In the genomic region with DNA sequence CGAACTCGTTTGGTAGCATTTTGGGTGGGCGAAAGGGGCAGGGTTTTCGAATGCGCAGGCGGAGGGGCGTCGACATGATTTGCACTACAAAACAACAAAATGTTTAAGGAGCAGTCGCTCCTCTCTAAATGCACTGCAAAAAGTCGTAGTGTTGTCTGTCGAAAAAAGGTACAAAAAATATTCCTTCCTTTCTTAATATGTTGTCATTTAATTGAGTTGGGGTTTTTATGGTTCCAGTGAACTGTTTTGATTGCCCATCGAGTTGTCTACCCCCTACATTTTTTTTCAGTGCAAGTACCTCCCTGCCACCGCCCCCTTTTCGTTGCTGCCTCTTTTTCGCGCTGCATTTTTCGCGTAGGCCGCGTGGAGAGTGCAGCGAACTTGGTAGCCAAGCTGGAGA, we compare ENCODE assay signal across 3 fruit fly cellular contexts.
TF ChIP-seq lines count a peak whose summit lies in the region.

No protein-coding gene starts in this region.

TF ChIP-seq in whole organism, embryonic, 481 proteins besides CTCF, POLR2A, EP300 and RAD21 (continued from another document):
- TF ChIP-seq prd (optimal IDR thresholded peaks at IDR 0.05; lab: Kevin White, UChicago) = no peak
- TF ChIP-seq prd (GFP tag; IDR thresholded peaks at IDR 0.05; lab: Robert Waterston, UW) = 0 out of 3 replicates have a peak, but pooled peaks have one; percentile 11
- TF ChIP-seq hkb (optimal IDR thresholded peaks at IDR 0.05; lab: Kevin White, UChicago) = no peak
- no peak for TF ChIP-seq hkb (GFP tag; IDR thresholded peaks at IDR 0.05; lab: Robert Waterston, UW)
- TF ChIP-seq sd (tag; optimal IDR thresholded peaks at IDR 0.05; lab: Kevin White, UChicago) = no peak
- TF ChIP-seq Ets65A (GFP tag; lab: Kevin White, UChicago) = peak; percentile 19
- no peak for TF ChIP-seq CG4617 (GFP tag; optimal IDR thresholded peaks at IDR 0.05; lab: Kevin White, UChicago; ENCODE audit: borderline replicate concordance)
- no peak for TF ChIP-seq lilli (GFP tag; optimal IDR thresholded peaks at IDR 0.05; lab: Kevin White, UChicago)
- peak; percentile 20 for TF ChIP-seq phol (tag; optimal IDR thresholded peaks at IDR 0.05; lab: Kevin White, UChicago)
- TF ChIP-seq CG34224 (GFP tag; IDR thresholded peaks at IDR 0.05; lab: Robert Waterston, UW; ENCODE audit: partially characterized antibody) = no peak
- TF ChIP-seq Doc2 (GFP tag; IDR thresholded peaks at IDR 0.05; lab: Robert Waterston, UW) = no peak
- no peak for TF ChIP-seq zen (tag; optimal IDR thresholded peaks at IDR 0.05; lab: Kevin White, UChicago)
- TF ChIP-seq nom (GFP tag; optimal IDR thresholded peaks at IDR 0.05; lab: Kevin White, UChicago) = peak; percentile 94
- TF ChIP-seq Hand (GFP tag; optimal IDR thresholded peaks at IDR 0.05; lab: Kevin White, UChicago) = no peak
- TF ChIP-seq kay (GFP tag; optimal IDR thresholded peaks at IDR 0.05; lab: Kevin White, UChicago) = no peak
- TF ChIP-seq CG6175 (GFP tag; IDR thresholded peaks at IDR 0.05; lab: Robert Waterston, UW) = no peak
- TF ChIP-seq HLHmδ (GFP tag; optimal IDR thresholded peaks at IDR 0.05; lab: Kevin White, UChicago) = no peak
- TF ChIP-seq Xrp1 (GFP tag; IDR thresholded peaks at IDR 0.05; lab: Robert Waterston, UW) = no peak
- no peak for TF ChIP-seq CG4282 (GFP tag; optimal IDR thresholded peaks at IDR 0.05; lab: Kevin White, UChicago)
- no peak for TF ChIP-seq Bdp1 (GFP tag; optimal IDR thresholded peaks at IDR 0.05; lab: Kevin White, UChicago)
- TF ChIP-seq Sox102F (GFP tag; optimal IDR thresholded peaks at IDR 0.05; lab: Kevin White, UChicago) = peak; percentile 10
- TF ChIP-seq CG10147 (GFP tag; optimal IDR thresholded peaks at IDR 0.05; lab: Kevin White, UChicago) = no peak
- no peak for TF ChIP-seq CG7745 (tag; optimal IDR thresholded peaks at IDR 0.05; lab: Kevin White, UChicago)
- no peak for TF ChIP-seq Myb (GFP tag; optimal IDR thresholded peaks at IDR 0.05; lab: Kevin White, UChicago)
- TF ChIP-seq amos (GFP tag; IDR thresholded peaks at IDR 0.05; lab: Robert Waterston, UW; ENCODE audit: partially characterized antibody) = no peak
- no peak for TF ChIP-seq CG17829 (tag; optimal IDR thresholded peaks at IDR 0.05; lab: Kevin White, UChicago)

TF ChIP-seq in whole organism, prepupa, 60 proteins besides CTCF, POLR2A, EP300 and RAD21 (continued from another document):
- TF ChIP-seq CG7368 (GFP tag; optimal IDR thresholded peaks at IDR 0.05; lab: Kevin White, UChicago) (peak; percentile 88), CG6808 (GFP tag; optimal IDR thresholded peaks at IDR 0.05; lab: Kevin White, UChicago) (peak; percentile 93), Sox14 (GFP tag; optimal IDR thresholded peaks at IDR 0.05; lab: Kevin White, UChicago) (peak; percentile 96), Eip93F (GFP tag; optimal IDR thresholded peaks at IDR 0.05; lab: Kevin White, UChicago) (peak; percentile 64), Hr39 (GFP tag; optimal IDR thresholded peaks at IDR 0.05; lab: Kevin White, UChicago) (peak; percentile 96), CG10669 (GFP tag; optimal IDR thresholded peaks at IDR 0.05; lab: Kevin White, UChicago) (peak; percentile 94), Eip75B (GFP tag; optimal IDR thresholded peaks at IDR 0.05; lab: Kevin White, UChicago) (peak; percentile 94), CG6276 (GFP tag; optimal IDR thresholded peaks at IDR 0.05; lab: Kevin White, UChicago) (peak; percentile 94), achi (GFP tag; optimal IDR thresholded peaks at IDR 0.05; lab: Kevin White, UChicago) (peak; percentile 93), Met (GFP tag; optimal IDR thresholded peaks at IDR 0.05; lab: Kevin White, UChicago) (peak; percentile 95), CG10631 (GFP tag; optimal IDR thresholded peaks at IDR 0.05; lab: Kevin White, UChicago) (peak; percentile 95), Smox (GFP tag; optimal IDR thresholded peaks at IDR 0.05; lab: Kevin White, UChicago) (peak; percentile 93), CG9139 (GFP tag; optimal IDR thresholded peaks at IDR 0.05; lab: Kevin White, UChicago) (peak; percentile 92), pdm3 (GFP tag; optimal IDR thresholded peaks at IDR 0.05; lab: Kevin White, UChicago) (peak; percentile 95), dac (GFP tag; optimal IDR thresholded peaks at IDR 0.05; lab: Kevin White, UChicago) (peak; percentile 95), CG6792 (GFP tag; optimal IDR thresholded peaks at IDR 0.05; lab: Kevin White, UChicago) (peak; percentile 95), net (GFP tag; optimal IDR thresholded peaks at IDR 0.05; lab: Kevin White, UChicago) (peak; percentile 94), spab (GFP tag; optimal IDR thresholded peaks at IDR 0.05; lab: Kevin White, UChicago) (peak; percentile 91), vri (GFP tag; optimal IDR thresholded peaks at IDR 0.05; lab: Kevin White, UChicago) (peak; percentile 91), Hr4 (GFP tag; optimal IDR thresholded peaks at IDR 0.05; lab: Kevin White, UChicago) (peak; percentile 94), svp (GFP tag; lab: Kevin White, UChicago) (peak; percentile 97), Ets21C (GFP tag; optimal IDR thresholded peaks at IDR 0.05; lab: Kevin White, UChicago) (peak; percentile 91), CG11902 (GFP tag; optimal IDR thresholded peaks at IDR 0.05; lab: Kevin White, UChicago) (peak; percentile 91), CG8319 (GFP tag; optimal IDR thresholded peaks at IDR 0.05; lab: Kevin White, UChicago) (peak; percentile 89), CG31627 (GFP tag; optimal IDR thresholded peaks at IDR 0.05; lab: Kevin White, UChicago) (peak; percentile 94), ss (GFP tag; optimal IDR thresholded peaks at IDR 0.05; lab: Kevin White, UChicago) (peak; percentile 96), Eip78C (GFP tag; lab: Kevin White, UChicago) (peak; percentile 98), CG11762 (GFP tag; optimal IDR thresholded peaks at IDR 0.05; lab: Kevin White, UChicago; ENCODE audit: insufficient read depth) (peak; percentile 88), CG6163 (GFP tag; IDR thresholded peaks at IDR 0.05; lab: Robert Waterston, UW) (peak; percentile 96), CG15336 (GFP tag; IDR thresholded peaks at IDR 0.05; lab: Robert Waterston, UW) (peak; percentile 93), CG8119 (GFP tag; IDR thresholded peaks at IDR 0.05; lab: Robert Waterston, UW) (peak; percentile 93), Sox15 (GFP tag; optimal IDR thresholded peaks at IDR 0.05; lab: Kevin White, UChicago) (peak; percentile 90), CG34406 (GFP tag; optimal IDR thresholded peaks at IDR 0.05; lab: Kevin White, UChicago) (peak; percentile 91), OdsH (GFP tag; optimal IDR thresholded peaks at IDR 0.05; lab: Kevin White, UChicago) (peak; percentile 93), CG3919 (GFP tag; optimal IDR thresholded peaks at IDR 0.05; lab: Kevin White, UChicago) (peak; percentile 96), acj6 (GFP tag; optimal IDR thresholded peaks at IDR 0.05; lab: Kevin White, UChicago) (peak; percentile 92), dsx (GFP tag; optimal IDR thresholded peaks at IDR 0.05; lab: Kevin White, UChicago; ENCODE audit: poor library complexity, severe bottlenecking) (peak; percentile 93), Sox102F (GFP tag; optimal IDR thresholded peaks at IDR 0.05; lab: Kevin White, UChicago) (peak; percentile 94)

TF ChIP-seq in whole organism, wandering third instar larva, 38 proteins besides CTCF, POLR2A, EP300 and RAD21 (continued from another document):
- TF ChIP-seq Jra (GFP tag; optimal IDR thresholded peaks at IDR 0.05; lab: Kevin White, UChicago) = peak; percentile 79
- TF ChIP-seq Sp1 (GFP tag; optimal IDR thresholded peaks at IDR 0.05; lab: Kevin White, UChicago) = peak; percentile 88
- TF ChIP-seq sv (GFP tag; optimal IDR thresholded peaks at IDR 0.05; lab: Kevin White, UChicago) = no peak
- TF ChIP-seq brk (GFP tag; optimal IDR thresholded peaks at IDR 0.05; lab: Kevin White, UChicago) = peak; percentile 71
- TF ChIP-seq CG9705 (GFP tag; optimal IDR thresholded peaks at IDR 0.05; lab: Kevin White, UChicago) = peak; percentile 86
- no peak for TF ChIP-seq Hr78 (GFP tag; optimal IDR thresholded peaks at IDR 0.05; lab: Kevin White, UChicago)
- no peak for TF ChIP-seq CrebA (GFP tag; optimal IDR thresholded peaks at IDR 0.05; lab: Kevin White, UChicago; ENCODE audit: borderline replicate concordance)
- peak; percentile 91 for TF ChIP-seq br (GFP tag; optimal IDR thresholded peaks at IDR 0.05; lab: Kevin White, UChicago)
TF ChIP-seq in whole organism, wandering third instar larva: peak in this region for 25.
